Worm (Caenorhabditis elegans) whole organism, L1 larva: ENCODE measurements around the gene F54E7.6.

Experiments used
- C16A3.4 ChIP-seq: fragments of 150-350 bp; optimal IDR thresholded peaks from 2 replicates; lab custom pipeline; 2014; ENCODE audit warnings: missing biosample characterization, missing genetic modification characterization
- C34B4.2 ChIP-seq: sonication (generic microtip); optimal IDR thresholded peaks from 2 replicates; lab custom pipeline; 2017; ENCODE audit warnings: mild to moderate bottlenecking, missing genetic modification characterization, missing compliant biosample characterization
- F16B12.6 ChIP-seq: fragments of 150-350 bp; optimal IDR thresholded peaks from 2 replicates; lab custom pipeline; 2014; ENCODE audit warnings: missing biosample characterization, missing genetic modification characterization
- Y116A8C.19 ChIP-seq: sonication (generic microtip); optimal IDR thresholded peaks from 2 replicates; lab custom pipeline; 2016; ENCODE audit warnings: missing compliant biosample characterization, missing genetic modification characterization, borderline replicate concordance
- alr-1 ChIP-seq: fragments of 200-800 bp; sonication (Bioruptor generic); optimal IDR thresholded peaks from 2 replicates; lab custom pipeline; 2018; ENCODE audit warnings: borderline replicate concordance, mild to moderate bottlenecking, missing genetic modification characterization, missing compliant biosample characterization
- aly-2 ChIP-seq: fragments of 150-350 bp; optimal IDR thresholded peaks from 2 replicates; lab custom pipeline; 2014; ENCODE audit warnings: missing biosample characterization, missing genetic modification characterization
- ama-1 ChIP-seq: fragments of 150-350 bp; optimal IDR thresholded peaks from 2 replicates; lab custom pipeline; 2014
- ceh-63 ChIP-seq: fragments of 200-800 bp; sonication (Bioruptor generic); optimal IDR thresholded peaks from 2 replicates; lab custom pipeline; 2018; ENCODE audit warnings: mild to moderate bottlenecking, missing genetic modification characterization, missing compliant biosample characterization
- ceh-82 ChIP-seq, 3 experiments: fragments of 150-350 bp in 1 of 3; sonication (generic microtip) in 2 of 3; optimal IDR thresholded peaks; 2 replicates each; lab custom pipeline; 2014 to 2017; ENCODE audit warnings: missing biosample characterization in 3 of 3, missing genetic modification characterization in 3 of 3
- ceh-88 ChIP-seq: fragments of 200-800 bp; sonication (Bioruptor generic); IDR thresholded peaks from 2 replicates; pipeline ENCODE4 v1.3.6; 2022; ENCODE audit warnings: missing genetic modification characterization, missing compliant biosample characterization
- dpl-1 ChIP-seq, 3 experiments: fragments of 150-350 bp in 2 of 3; sonication (generic microtip) in 1 of 3; optimal IDR thresholded peaks; 2 replicates each; lab custom pipeline; 2014 to 2017; ENCODE audit warnings: missing biosample characterization in 3 of 3, missing genetic modification characterization in 3 of 3, missing genetic modification reagents in 3 of 3
- dsc-1 ChIP-seq: sonication (generic microtip); optimal IDR thresholded peaks from 2 replicates; lab custom pipeline; 2016; ENCODE audit warnings: mild to moderate bottlenecking, missing genetic modification characterization, missing compliant biosample characterization
- efl-3 ChIP-seq: fragments of 200-800 bp; sonication (Bioruptor generic); optimal IDR thresholded peaks from 2 replicates; lab custom pipeline; 2018; ENCODE audit warnings: mild to moderate bottlenecking, missing genetic modification characterization, missing compliant biosample characterization
- egl-27 ChIP-seq, 2 experiments: fragments of 150-350 bp in 1 of 2; sonication (generic microtip); optimal IDR thresholded peaks; 3 replicates each; lab custom pipeline; 2017 to 2018; ENCODE audit warnings: missing biosample characterization in 2 of 2, missing genetic modification characterization in 2 of 2, missing genetic modification reagents in 2 of 2
- elt-3 ChIP-seq, 6 experiments: fragments of 150-350 bp in 1 of 6; sonication (generic microtip); optimal IDR thresholded peaks; 2 replicates each; lab custom pipeline; 2017 to 2018; ENCODE audit warnings: missing biosample characterization in 6 of 6, missing genetic modification characterization in 6 of 6, inconsistent platforms in 1 of 6
- fkh-10 ChIP-seq: sonication (generic microtip); optimal IDR thresholded peaks from 2 replicates; lab custom pipeline; 2017; ENCODE audit warnings: missing biosample characterization, missing genetic modification reagents, missing genetic modification characterization
- fkh-4 ChIP-seq: sonication (generic microtip); optimal IDR thresholded peaks from 2 replicates; lab custom pipeline; 2016; ENCODE audit warnings: missing compliant biosample characterization, missing genetic modification characterization, borderline replicate concordance
- fkh-8 ChIP-seq: sonication (generic microtip); optimal IDR thresholded peaks from 2 replicates; lab custom pipeline; 2016; ENCODE audit warnings: mild to moderate bottlenecking, missing genetic modification characterization, missing compliant biosample characterization
- grh-1 ChIP-seq: fragments of 200-800 bp; sonication (Bioruptor generic); IDR thresholded peaks from 2 replicates; pipeline ENCODE4 v1.3.6; 2022; ENCODE audit warnings: missing genetic modification reagents, missing genetic modification characterization, missing compliant biosample characterization
- irx-1 ChIP-seq: sonication (generic microtip); optimal IDR thresholded peaks from 2 replicates; lab custom pipeline; 2016; ENCODE audit warnings: missing genetic modification characterization, missing compliant biosample characterization
- isw-1 ChIP-seq: fragments of 200-800 bp; sonication (Bioruptor generic); IDR thresholded peaks from 2 replicates; pipeline ENCODE4 v1.3.6; 2022; ENCODE audit warnings: missing genetic modification characterization, missing compliant biosample characterization
- jun-1 ChIP-seq: fragments of 150-350 bp; optimal IDR thresholded peaks from 2 replicates; lab custom pipeline; 2014; ENCODE audit warnings: missing biosample characterization, missing genetic modification reagents, missing genetic modification characterization
- lin-14 ChIP-seq: fragments of 200-800 bp; sonication (Bioruptor generic); optimal IDR thresholded peaks from 2 replicates; lab custom pipeline; 2018; ENCODE audit warnings: mild to moderate bottlenecking, missing genetic modification characterization, moderate library complexity, missing compliant biosample characterization
- lir-3 ChIP-seq: sonication (generic microtip); optimal IDR thresholded peaks from 2 replicates; lab custom pipeline; 2016; ENCODE audit warnings: mild to moderate bottlenecking, missing genetic modification characterization, moderate library complexity, missing compliant biosample characterization; ENCODE audit not compliant: poor library complexity
- lsy-2 ChIP-seq, 2 experiments: fragments of 150-350 bp; optimal IDR thresholded peaks; 2 replicates each; lab custom pipeline; 2014; ENCODE audit warnings: missing biosample characterization in 2 of 2, missing genetic modification characterization in 2 of 2
- mab-9 ChIP-seq: fragments of 200-800 bp; sonication (Bioruptor generic); IDR thresholded peaks from 2 replicates; pipeline ENCODE4 v1.3.6; 2022; ENCODE audit warnings: missing genetic modification reagents, missing genetic modification characterization, missing compliant biosample characterization
- mdl-1 ChIP-seq, 2 experiments: fragments of 150-350 bp; optimal IDR thresholded peaks; 2 replicates each; lab custom pipeline; 2014 to 2017; ENCODE audit warnings: missing biosample characterization in 2 of 2, missing genetic modification characterization in 2 of 2, inconsistent platforms in 1 of 2
- nhr-11 ChIP-seq: fragments of 150-350 bp; optimal IDR thresholded peaks from 2 replicates; lab custom pipeline; 2014; ENCODE audit warnings: missing biosample characterization, missing genetic modification characterization
- nhr-12 ChIP-seq: sonication (generic microtip); optimal IDR thresholded peaks from 2 replicates; lab custom pipeline; 2017; ENCODE audit warnings: missing biosample characterization, missing genetic modification characterization
- nhr-19 ChIP-seq: fragments of 200-800 bp; sonication (Bioruptor generic); conservative IDR thresholded peaks from 2 replicates; pipeline ENCODE4 v1.3.6; 2022; ENCODE audit warnings: missing genetic modification characterization, missing compliant biosample characterization
- nhr-20 ChIP-seq: sonication (generic microtip); optimal IDR thresholded peaks from 2 replicates; lab custom pipeline; 2016; ENCODE audit warnings: mild to moderate bottlenecking, missing genetic modification characterization, missing compliant biosample characterization
- nhr-28 ChIP-seq: fragments of 150-350 bp; optimal IDR thresholded peaks from 2 replicates; lab custom pipeline; 2014; ENCODE audit warnings: missing biosample characterization, missing genetic modification characterization
- nhr-47 ChIP-seq: sonication (generic microtip); optimal IDR thresholded peaks from 2 replicates; lab custom pipeline; 2016; ENCODE audit warnings: mild to moderate bottlenecking, missing genetic modification characterization, moderate library complexity, missing compliant biosample characterization
- nhr-71 ChIP-seq: sonication (generic microtip); optimal IDR thresholded peaks from 2 replicates; lab custom pipeline; 2016; ENCODE audit warnings: mild to moderate bottlenecking, missing genetic modification characterization, moderate library complexity, missing compliant biosample characterization
- nhr-77 ChIP-seq: fragments of 150-350 bp; optimal IDR thresholded peaks from 2 replicates; lab custom pipeline; 2014; ENCODE audit warnings: missing biosample characterization, missing genetic modification characterization
- nhr-84 ChIP-seq: sonication (generic microtip); optimal IDR thresholded peaks from 2 replicates; lab custom pipeline; 2017; ENCODE audit warnings: missing biosample characterization, missing genetic modification characterization
- nhr-85 ChIP-seq: sonication (generic microtip); peaks from one replicate; lab custom pipeline; 2016; ENCODE audit warnings: missing genetic modification characterization, inconsistent platforms, missing compliant biosample characterization
- pag-3 ChIP-seq: sonication (generic microtip); optimal IDR thresholded peaks from 2 replicates; lab custom pipeline; 2017; ENCODE audit warnings: missing genetic modification characterization, mild to moderate bottlenecking, missing compliant biosample characterization, antibody characterized with exemption, borderline replicate concordance; ENCODE audit not compliant: insufficient read depth
- pax-3 ChIP-seq: fragments of 200-800 bp; sonication (Bioruptor generic); optimal IDR thresholded peaks from 2 replicates; lab custom pipeline; 2018; ENCODE audit warnings: mild to moderate bottlenecking, missing genetic modification characterization, moderate library complexity, missing compliant biosample characterization
- pqm-1 ChIP-seq: sonication (generic microtip); optimal IDR thresholded peaks from 3 replicates; lab custom pipeline; 2017; ENCODE audit warnings: missing biosample characterization, missing genetic modification characterization
- skn-1 ChIP-seq: fragments of 150-350 bp; optimal IDR thresholded peaks from 2 replicates; lab custom pipeline; 2014; ENCODE audit warnings: missing biosample characterization, missing genetic modification characterization
- snu-23 ChIP-seq: sonication (generic microtip); optimal IDR thresholded peaks from 2 replicates; lab custom pipeline; 2016; ENCODE audit warnings: missing genetic modification characterization, missing compliant biosample characterization
- sup-37 ChIP-seq: fragments of 200-800 bp; sonication (Bioruptor generic); optimal IDR thresholded peaks from 2 replicates; lab custom pipeline; 2018; ENCODE audit warnings: mild to moderate bottlenecking, missing genetic modification characterization, missing compliant biosample characterization
- swsn-7 ChIP-seq: sonication (generic microtip); optimal IDR thresholded peaks from 2 replicates; lab custom pipeline; 2016; ENCODE audit warnings: missing genetic modification characterization, missing compliant biosample characterization
- unc-62 ChIP-seq: fragments of 150-350 bp; optimal IDR thresholded peaks from 2 replicates; lab custom pipeline; 2014; ENCODE audit warnings: missing biosample characterization, missing genetic modification reagents, missing genetic modification characterization
- vab-15 ChIP-seq: sonication (generic microtip); optimal IDR thresholded peaks from 2 replicates; lab custom pipeline; 2017; ENCODE audit warnings: missing genotype, mild to moderate bottlenecking, missing genetic modification characterization, missing compliant biosample characterization
- xbp-1 ChIP-seq: sonication (generic microtip); optimal IDR thresholded peaks from 2 replicates; lab custom pipeline; 2016; ENCODE audit warnings: missing genetic modification characterization, missing compliant biosample characterization
- zip-4 ChIP-seq: fragments of 200-800 bp; sonication (Bioruptor generic); optimal IDR thresholded peaks from 2 replicates; lab custom pipeline; 2018; ENCODE audit warnings: mild to moderate bottlenecking, missing genetic modification characterization, moderate library complexity, missing compliant biosample characterization
- ztf-11 ChIP-seq, 2 experiments: sonication (generic microtip); optimal IDR thresholded peaks; 2 replicates each; lab custom pipeline; 2016 to 2017; ENCODE audit warnings: missing genetic modification characterization in 2 of 2, missing biosample characterization in 1 of 2, missing compliant biosample characterization in 1 of 2

F54E7.6 gene

DNA sequence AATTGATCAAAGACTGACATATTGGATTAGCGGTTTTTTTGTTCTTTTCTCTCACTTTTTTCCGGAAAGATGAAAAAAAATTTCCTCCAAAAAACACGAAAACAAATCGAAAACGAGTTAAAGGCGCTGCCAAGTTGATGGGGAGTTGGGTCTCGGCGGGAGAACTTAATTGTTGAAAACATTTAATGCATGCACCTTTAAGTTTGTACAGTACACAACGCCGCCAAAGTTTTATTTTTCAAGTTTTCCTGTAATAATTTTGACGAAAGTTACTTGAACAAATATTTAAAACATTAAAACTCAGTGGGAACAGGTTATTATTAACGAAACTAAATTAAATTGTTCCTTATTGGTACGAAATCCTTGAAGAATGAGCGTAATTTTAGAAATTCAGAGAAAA, 40.6 kb upstream of the F54E7.6 start:
- no peak for TF ChIP-seq skn-1 (tag; lab: Kevin White, UChicago)
- TF ChIP-seq, all 84 proteins: peak for 0

DNA sequence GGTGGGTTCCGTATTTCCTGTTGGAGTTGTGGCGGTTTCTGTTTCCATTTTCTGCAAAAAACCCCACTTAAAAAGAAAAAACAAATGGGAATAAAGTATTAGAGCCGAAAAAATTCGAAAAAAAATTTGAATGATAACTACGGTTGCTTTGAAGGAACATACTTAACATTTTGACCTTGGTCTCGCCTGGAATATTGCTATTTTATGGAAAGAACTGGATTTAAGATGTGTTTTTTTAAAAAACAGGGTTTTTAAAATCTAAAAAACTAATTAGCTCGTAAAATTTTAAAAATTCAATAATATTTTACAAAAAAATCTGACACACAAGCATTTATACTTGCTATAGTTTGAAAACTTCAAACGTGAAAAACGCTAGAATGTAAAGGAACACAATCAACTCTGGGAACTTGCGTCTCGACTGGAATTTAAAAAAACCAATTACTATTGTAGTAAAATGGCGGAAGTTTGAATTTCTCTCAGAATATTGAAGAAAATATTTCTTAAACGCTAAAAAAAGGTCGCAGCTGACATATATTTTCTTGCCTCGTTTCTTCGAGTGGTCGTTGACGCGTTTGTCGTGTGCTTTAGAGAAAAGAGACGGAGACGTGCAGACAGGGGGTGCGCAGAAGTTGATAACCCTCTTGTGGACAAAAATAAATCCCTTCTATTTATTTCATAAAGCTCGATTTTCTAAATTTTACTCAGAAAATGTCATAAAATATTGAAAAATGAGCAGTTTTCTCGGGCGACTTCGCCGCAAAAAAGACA, 37.3 kb upstream of the F54E7.6 start, which contains the start of the genes lgg-3 and rgs-5:
lgg-3 (minus strand) TSS at position 51 of the 768 bp plus-strand sequence.
rgs-5 (plus strand) TSS at position 593 of the 768 bp plus-strand sequence.
- TF ChIP-seq snu-23 (GFP tag; lab: Kevin White, UChicago) = peak; percentile 30
- no peak for TF ChIP-seq ztf-11 (tag; optimal IDR thresholded peaks at IDR 0.05; lab: Kevin White, UChicago)
- no peak for TF ChIP-seq ceh-88 (GFP tag; lab: Robert Waterston, UW)
- TF ChIP-seq nhr-77 = no peak
- no peak for TF ChIP-seq xbp-1 (tag; lab: Kevin White, UChicago)
- TF ChIP-seq nhr-11 (tag; lab: Kevin White, UChicago) = no peak
- TF ChIP-seq nhr-47 (tag; lab: Kevin White, UChicago) = no peak
- peak; percentile 1 for TF ChIP-seq fkh-8
- no peak for TF ChIP-seq fkh-4 (tag; lab: Kevin White, UChicago)
- TF ChIP-seq zip-4 = no peak
- no peak for TF ChIP-seq nhr-84
- no peak for TF ChIP-seq mab-9 (GFP tag; lab: Robert Waterston, UW)
- TF ChIP-seq lir-3 (tag; lab: Kevin White, UChicago) = no peak
- TF ChIP-seq C34B4.2 (tag; lab: Kevin White, UChicago) = no peak
- TF ChIP-seq fkh-10 (GFP tag; lab: Kevin White, UChicago) = no peak
- no peak for TF ChIP-seq swsn-7 (tag; lab: Kevin White, UChicago)
- peak; percentile 17 for TF ChIP-seq nhr-85 (tag; lab: Kevin White, UChicago)
- peak in 1 of 2 experiments; percentile 8 for TF ChIP-seq mdl-1 (tag; optimal IDR thresholded peaks at IDR 0.05; lab: Kevin White, UChicago)
- no peak for TF ChIP-seq efl-3 (GFP tag; lab: Kevin White, UChicago)
- TF ChIP-seq nhr-20 = peak; percentile 3
- no peak for TF ChIP-seq egl-27 (tag; optimal IDR thresholded peaks at IDR 0.05; lab: Kevin White, UChicago)
- TF ChIP-seq dsc-1 (tag; lab: Kevin White, UChicago) = no peak
- TF ChIP-seq pqm-1 = no peak
- TF ChIP-seq pag-3 (tag; lab: Kevin White, UChicago) = no peak
- no peak for TF ChIP-seq nhr-19
- TF ChIP-seq jun-1 (tag; lab: Kevin White, UChicago) = no peak
- peak; percentile 27 for TF ChIP-seq C16A3.4 (tag; lab: Kevin White, UChicago)
- TF ChIP-seq isw-1 = no peak
- no peak for TF ChIP-seq Y116A8C.19
- TF ChIP-seq irx-1 (tag; lab: Kevin White, UChicago) = no peak
- TF ChIP-seq pax-3 = no peak
- no peak for TF ChIP-seq unc-62 (GFP tag; lab: Kevin White, UChicago)
- TF ChIP-seq aly-2 = no peak
- no peak for TF ChIP-seq F16B12.6 (tag; lab: Kevin White, UChicago)
- no peak for TF ChIP-seq ceh-63
- TF ChIP-seq nhr-12 (tag; lab: Kevin White, UChicago) = no peak
- TF ChIP-seq nhr-28 (tag; lab: Kevin White, UChicago) = no peak
- TF ChIP-seq elt-3 (tag; optimal IDR thresholded peaks at IDR 0.05; lab: Kevin White, UChicago) = peak in 1 of 6 experiments; percentile 28
- peak; percentile 46 for TF ChIP-seq nhr-71 (tag; lab: Kevin White, UChicago)
- TF ChIP-seq ceh-82 (tag; optimal IDR thresholded peaks at IDR 0.05; lab: Kevin White, UChicago) = peak in 1 of 3 experiments; percentile 34
- no peak for TF ChIP-seq sup-37
- no peak for TF ChIP-seq grh-1 (GFP tag; lab: Robert Waterston, UW)
- no peak for TF ChIP-seq ama-1
- TF ChIP-seq lin-14 (GFP tag; lab: Kevin White, UChicago) = no peak
- TF ChIP-seq dpl-1 (GFP tag; optimal IDR thresholded peaks at IDR 0.05; lab: Kevin White, UChicago) = peak; percentile 14 to 64 (median 48)
- TF ChIP-seq lsy-2 (tag; optimal IDR thresholded peaks at IDR 0.05; lab: Kevin White, UChicago) = peak; percentile 30 to 62
- TF ChIP-seq vab-15 = no peak
- TF ChIP-seq alr-1 (tag; lab: Kevin White, UChicago) = no peak
